Fruit fly (Drosophila melanogaster) whole organism, embryonic: ENCODE results near the gene Vti1a.

Experiments
- Awh ChIP-seq: fragments of 200-800 bp; sonication (Bioruptor generic); IDR thresholded peaks from 2 replicates; pipeline ENCODE4, ENCODE4 v1.3.6; 2022; ENCODE audit warnings: missing biosample characterization, missing genetic modification characterization
- BEAF-32 ChIP-seq: fragments of 200-800 bp; sonication (Bioruptor generic); optimal IDR thresholded peaks from 3 replicates; lab custom pipeline; 2017; ENCODE audit warnings: missing biosample characterization, missing genetic modification characterization, mild to moderate bottlenecking, moderate library complexity, missing genetic modification reagents
- Bteb2 ChIP-seq: fragments of 200-800 bp; sonication (Bioruptor generic); optimal IDR thresholded peaks from 2 replicates; lab custom pipeline; 2016; ENCODE audit warnings: missing biosample characterization, missing genetic modification characterization
- CG10274 ChIP-seq: fragments of 200-800 bp; sonication (Bioruptor generic); optimal IDR thresholded peaks from 3 replicates; lab custom pipeline; 2017; ENCODE audit warnings: missing biosample characterization, mild to moderate bottlenecking, missing genetic modification characterization
- CG10565 ChIP-seq: fragments of 200-800 bp; sonication (Bioruptor generic); optimal IDR thresholded peaks from 3 replicates; lab custom pipeline; 2016; ENCODE audit warnings: missing biosample characterization, mild to moderate bottlenecking, missing genetic modification characterization
- CG10654 ChIP-seq: fragments of 200-800 bp; sonication (Bioruptor generic); optimal IDR thresholded peaks from 2 replicates; lab custom pipeline; 2016; ENCODE audit warnings: missing biosample characterization, missing genetic modification characterization
- CG10959 ChIP-seq: fragments of 200-800 bp; sonication (Bioruptor generic); IDR thresholded peaks from 2 replicates; pipeline ENCODE4 v1.3.6; 2022; ENCODE audit warnings: missing biosample characterization, missing genetic modification characterization
- CG1233 ChIP-seq: fragments of 200-800 bp; sonication (Bioruptor generic); optimal IDR thresholded peaks from 4 replicates; lab custom pipeline; 2018; ENCODE audit warnings: missing biosample characterization, mild to moderate bottlenecking, missing genetic modification characterization
- CG13296 ChIP-seq: fragments of 200-800 bp; sonication (Bioruptor generic); optimal IDR thresholded peaks from 3 replicates; lab custom pipeline; 2018; ENCODE audit warnings: missing biosample characterization, mild to moderate bottlenecking, missing genetic modification characterization
- CG14441 ChIP-seq: fragments of 200-800 bp; sonication (Bioruptor generic); IDR thresholded peaks from 2 replicates; pipeline ENCODE4 v1.3.6; 2022; ENCODE audit warnings: missing biosample characterization, missing genetic modification characterization
- CG14965 ChIP-seq: fragments of 200-800 bp; sonication (Bioruptor generic); optimal IDR thresholded peaks from 2 replicates; lab custom pipeline; 2016; ENCODE audit warnings: missing biosample characterization, missing genetic modification characterization, borderline replicate concordance
- CG15269 ChIP-seq: fragments of 200-800 bp; sonication (Bioruptor generic); optimal IDR thresholded peaks from 2 replicates; lab custom pipeline; 2018; ENCODE audit warnings: missing biosample characterization, mild to moderate bottlenecking, missing genetic modification characterization, moderate library complexity
- CG1529 ChIP-seq: fragments of 200-800 bp; sonication (Bioruptor generic); optimal IDR thresholded peaks from 3 replicates; lab custom pipeline; 2018; ENCODE audit warnings: missing biosample characterization, missing genetic modification characterization
- CG30431 ChIP-seq: fragments of 200-800 bp; sonication (Bioruptor generic); optimal IDR thresholded peaks from 2 replicates; lab custom pipeline; 2017; ENCODE audit warnings: missing biosample characterization, missing genetic modification characterization
- CG4820 ChIP-seq: fragments of 200-800 bp; sonication (Bioruptor generic); optimal IDR thresholded peaks from 3 replicates; lab custom pipeline; 2016; ENCODE audit warnings: missing biosample characterization, missing genetic modification characterization
- CG5180 ChIP-seq: fragments of 200-800 bp; sonication (Bioruptor generic); optimal IDR thresholded peaks from 3 replicates; lab custom pipeline; 2017; ENCODE audit warnings: missing biosample characterization, missing genetic modification characterization, mild to moderate bottlenecking, moderate library complexity, missing genetic modification reagents
- CG6791 ChIP-seq: fragments of 200-800 bp; sonication (Bioruptor generic); IDR thresholded peaks from 3 replicates; pipeline ENCODE4 v1.3.6; 2022; ENCODE audit warnings: missing biosample characterization, missing genetic modification characterization; ENCODE audit not compliant: partially characterized antibody
- CG7372 ChIP-seq: fragments of 200-800 bp; sonication (Bioruptor generic); IDR thresholded peaks from 2 replicates; pipeline ENCODE4 v1.3.6; 2022; ENCODE audit warnings: missing biosample characterization, missing genetic modification characterization
- CG9817 ChIP-seq: fragments of 200-800 bp; sonication (Bioruptor generic); optimal IDR thresholded peaks from 2 replicates; lab custom pipeline; 2018; ENCODE audit warnings: missing biosample characterization, mild to moderate bottlenecking, missing genetic modification characterization, moderate library complexity
- CG9876 ChIP-seq: fragments of 200-800 bp; sonication (Bioruptor generic); optimal IDR thresholded peaks from 2 replicates; lab custom pipeline; 2016; ENCODE audit warnings: missing biosample characterization, missing genetic modification characterization
- CG9932 ChIP-seq: fragments of 200-800 bp; sonication (Bioruptor generic); IDR thresholded peaks from 2 replicates; pipeline ENCODE4 v1.3.6; 2022; ENCODE audit warnings: missing biosample characterization, missing genetic modification characterization
- CkIIα-i1 ChIP-seq: fragments of 200-800 bp; sonication (Bioruptor generic); IDR thresholded peaks from 2 replicates; pipeline ENCODE4 v1.3.6; 2022; ENCODE audit warnings: missing biosample characterization, missing genetic modification characterization
- CoRest ChIP-seq: fragments of 200-800 bp; sonication (Bioruptor generic); optimal IDR thresholded peaks from 3 replicates; lab custom pipeline; 2018; ENCODE audit warnings: missing biosample characterization, mild to moderate bottlenecking, missing genetic modification characterization, moderate library complexity
- Dll ChIP-seq: fragments of 200-800 bp; sonication (Bioruptor generic); IDR thresholded peaks from 4 replicates; pipeline ENCODE4 v1.3.6; 2022; ENCODE audit warnings: missing biosample characterization, missing genetic modification characterization; ENCODE audit not compliant: partially characterized antibody
- Hsf ChIP-seq: fragments of 200-800 bp; sonication (Bioruptor generic); optimal IDR thresholded peaks from 3 replicates; lab custom pipeline; 2016; ENCODE audit warnings: missing biosample characterization, missing genetic modification characterization
- Oli ChIP-seq: fragments of 200-800 bp; sonication (Bioruptor generic); optimal IDR thresholded peaks from 2 replicates; lab custom pipeline; 2018; ENCODE audit warnings: missing biosample characterization, mild to moderate bottlenecking, missing genetic modification characterization, moderate library complexity
- bbx ChIP-seq: fragments of 200-800 bp; sonication (Bioruptor generic); IDR thresholded peaks from 2 replicates; pipeline ENCODE4 v1.3.6; 2022; ENCODE audit warnings: missing biosample characterization, missing genetic modification characterization; ENCODE audit not compliant: partially characterized antibody
- dimm ChIP-seq: fragments of 200-800 bp; sonication (Bioruptor generic); IDR thresholded peaks from 2 replicates; pipeline ENCODE4 v1.3.6; 2022; ENCODE audit warnings: missing biosample characterization, missing genetic modification characterization
- dm ChIP-seq: fragments of 200-800 bp; sonication (Bioruptor generic); optimal IDR thresholded peaks from 3 replicates; lab custom pipeline; 2016; ENCODE audit warnings: missing biosample characterization, missing genetic modification characterization
- ems ChIP-seq: fragments of 200-800 bp; sonication (Bioruptor generic); optimal IDR thresholded peaks from 3 replicates; lab custom pipeline; 2016; ENCODE audit warnings: missing biosample characterization, missing genetic modification characterization
- fd102C ChIP-seq: fragments of 200-800 bp; sonication (Bioruptor generic); optimal IDR thresholded peaks from 2 replicates; lab custom pipeline; 2018; ENCODE audit warnings: missing biosample characterization, mild to moderate bottlenecking, missing genetic modification characterization, moderate library complexity
- grn ChIP-seq: fragments of 200-800 bp; sonication (Bioruptor generic); optimal IDR thresholded peaks from 3 replicates; lab custom pipeline; 2017; ENCODE audit warnings: missing biosample characterization, missing genetic modification characterization
- h ChIP-seq: fragments of >200 bp; optimal IDR thresholded peaks from 2 replicates; lab custom pipeline; 2017
- insv ChIP-seq, 2 experiments: fragments of 200-800 bp; sonication (Bioruptor generic); optimal IDR thresholded peaks; 3 replicates each; lab custom pipeline; 2016 to 2018; ENCODE audit warnings: missing biosample characterization in 2 of 2, missing genetic modification characterization in 2 of 2
- inv ChIP-seq: fragments of 200-800 bp; sonication (Bioruptor generic); IDR thresholded peaks from 2 replicates; pipeline ENCODE4 v1.3.6; 2022; ENCODE audit warnings: missing biosample characterization, missing genetic modification characterization; ENCODE audit not compliant: partially characterized antibody
- kah ChIP-seq: fragments of 200-800 bp; sonication (Bioruptor generic); optimal IDR thresholded peaks from 2 replicates; lab custom pipeline; 2018; ENCODE audit warnings: missing biosample characterization, mild to moderate bottlenecking, missing genetic modification characterization
- lbe ChIP-seq: fragments of 200-800 bp; sonication (Bioruptor generic); optimal IDR thresholded peaks from 2 replicates; lab custom pipeline; 2016; ENCODE audit warnings: missing biosample characterization, mild to moderate bottlenecking, missing genetic modification characterization
- nerfin-1 ChIP-seq: fragments of 200-800 bp; sonication (Bioruptor generic); optimal IDR thresholded peaks from 3 replicates; lab custom pipeline; 2019; ENCODE audit warnings: missing biosample characterization, mild to moderate bottlenecking, missing genetic modification characterization, moderate library complexity
- pho ChIP-seq: fragments of 200-800 bp; sonication (Bioruptor generic); optimal IDR thresholded peaks from 2 replicates; lab custom pipeline; 2016; ENCODE audit warnings: missing biosample characterization, missing genetic modification characterization
- row ChIP-seq: fragments of 200-800 bp; sonication (Bioruptor generic); IDR thresholded peaks from 3 replicates; pipeline ENCODE4 v1.3.6; 2022; ENCODE audit warnings: missing biosample characterization, missing genetic modification characterization
- sisA ChIP-seq: fragments of 200-800 bp; sonication (Bioruptor generic); IDR thresholded peaks from 2 replicates; pipeline ENCODE4 v1.3.6; 2022; ENCODE audit warnings: missing biosample characterization, missing genetic modification characterization
- so ChIP-seq: fragments of 200-800 bp; sonication (Bioruptor generic); IDR thresholded peaks from 3 replicates; pipeline ENCODE4 v1.3.6; 2022; ENCODE audit warnings: missing biosample characterization, missing genetic modification characterization
- tup ChIP-seq: fragments of 200-800 bp; sonication (Bioruptor generic); optimal IDR thresholded peaks from 2 replicates; lab custom pipeline; 2016; ENCODE audit warnings: missing biosample characterization, mild to moderate bottlenecking, missing genetic modification characterization, moderate library complexity
- twi ChIP-seq: fragments of 200-800 bp; optimal IDR thresholded peaks from 2 replicates; lab custom pipeline; 2019; ENCODE audit warnings: missing biosample characterization, mild to moderate bottlenecking, missing genetic modification characterization, moderate library complexity
- unpg ChIP-seq: fragments of 200-800 bp; sonication (Bioruptor generic); optimal IDR thresholded peaks from 3 replicates; lab custom pipeline; 2018; ENCODE audit warnings: missing biosample characterization, mild to moderate bottlenecking, missing genetic modification characterization, moderate library complexity
- zen2 ChIP-seq: fragments of 200-800 bp; sonication (Bioruptor generic); IDR thresholded peaks from 3 replicates; pipeline ENCODE4 v1.3.6; 2022; ENCODE audit warnings: missing biosample characterization, missing genetic modification characterization; ENCODE audit not compliant: partially characterized antibody
- zf30C ChIP-seq: fragments of 200-800 bp; sonication (Bioruptor generic); optimal IDR thresholded peaks from 3 replicates; lab custom pipeline; 2018; ENCODE audit warnings: missing biosample characterization, mild to moderate bottlenecking, missing genetic modification characterization
- zfh1 ChIP-seq: fragments of 200-800 bp; sonication (Bioruptor generic); IDR thresholded peaks from 3 replicates; pipeline ENCODE4 v1.3.6; 2022; ENCODE audit warnings: missing biosample characterization, missing genetic modification characterization
- zfh2 ChIP-seq: fragments of 200-800 bp; sonication (Bioruptor generic); optimal IDR thresholded peaks from 2 replicates; lab custom pipeline; 2016; ENCODE audit warnings: missing biosample characterization, missing genetic modification characterization

Gene Vti1a

DNA sequence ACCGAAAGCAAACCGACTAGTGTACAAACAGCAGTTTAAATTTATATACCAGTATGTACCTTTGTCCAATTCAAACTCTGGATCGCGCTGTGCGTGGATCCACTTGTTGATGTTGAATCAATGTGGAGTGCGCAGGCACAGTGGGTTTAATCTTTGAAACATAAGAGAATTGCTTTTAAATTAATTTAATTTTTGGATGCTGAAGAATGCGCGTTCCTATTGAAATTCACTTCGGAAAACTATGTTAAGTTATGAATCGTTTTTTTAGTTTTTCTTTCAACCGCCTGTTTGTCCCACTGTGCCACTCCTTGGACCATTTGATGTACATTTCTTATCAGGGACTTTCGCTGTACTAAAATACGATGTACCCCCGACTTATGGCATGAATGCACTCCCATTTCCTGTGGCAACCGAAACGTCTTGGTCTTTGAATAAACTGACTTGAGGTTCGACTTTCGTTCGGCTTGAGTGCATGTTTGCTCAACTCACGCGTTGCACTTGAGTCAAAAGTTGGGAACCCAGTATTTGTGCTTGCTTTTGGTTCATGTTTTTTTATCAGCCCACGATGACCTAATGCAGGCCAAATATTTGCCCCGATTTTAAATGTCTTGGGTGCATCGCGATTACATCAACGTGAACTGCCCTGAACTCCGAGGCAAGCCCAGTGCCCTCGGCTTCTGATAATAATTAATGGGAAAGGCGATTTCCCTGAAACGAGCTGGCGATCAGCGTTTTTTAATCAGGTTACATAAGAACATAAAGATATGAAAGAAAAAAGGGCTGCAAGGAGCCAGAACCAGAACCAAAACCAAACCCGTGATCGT, 32.0 kb upstream of the Vti1a start (continued):
- TF ChIP-seq CG10565 (GFP tag; lab: Kevin White, UChicago) (peak; percentile 90), CG9817 (tag; lab: Kevin White, UChicago) (peak; percentile 71), CG30431 (GFP tag; lab: Kevin White, UChicago) (peak; percentile 91), nerfin-1 (peak; percentile 88), CG14965 (GFP tag; lab: Kevin White, UChicago) (peak; percentile 89), grn (GFP tag; lab: Kevin White, UChicago) (peak; percentile 66), pho (GFP tag; lab: Kevin White, UChicago) (peak; percentile 51), Awh (peak; percentile 97), Dll (GFP tag; lab: Robert Waterston, UW) (no peak), Oli (tag; lab: Kevin White, UChicago) (peak; percentile 91), CG10654 (GFP tag; lab: Kevin White, UChicago) (peak; percentile 87), CG14441 (GFP tag; lab: Robert Waterston, UW) (peak; percentile 87), CG9876 (GFP tag; lab: Kevin White, UChicago) (peak; percentile 76), insv (GFP tag; optimal IDR thresholded peaks at IDR 0.05; lab: Kevin White, UChicago) (peak; percentile 10 to 26), fd102C (GFP tag; lab: Kevin White, UChicago) (peak; percentile 95), BEAF-32 (GFP tag; lab: Kevin White, UChicago) (no peak), zen2 (GFP tag; lab: Robert Waterston, UW) (no peak), CG6791 (GFP tag; lab: Robert Waterston, UW) (0 out of 3 replicates have a peak, but pooled peaks have one; percentile 50), lbe (peak; percentile 88), so (GFP tag; lab: Robert Waterston, UW) (peak; percentile 89), unpg (peak; percentile 96), row (GFP tag; lab: Robert Waterston, UW) (peak; percentile 90), zfh1 (GFP tag; lab: Robert Waterston, UW) (peak; percentile 99), ems (GFP tag; lab: Kevin White, UChicago) (peak; percentile 92), dm (GFP tag; lab: Kevin White, UChicago) (peak; percentile 90), kah (GFP tag; lab: Kevin White, UChicago) (peak; percentile 87), CG15269 (peak; percentile 71), CG1529 (GFP tag; lab: Kevin White, UChicago) (peak; percentile 97), inv (GFP tag; lab: Robert Waterston, UW) (no peak; the same call in 1 of the 2 replicates), sisA (GFP tag; lab: Robert Waterston, UW) (peak; percentile 91), CoRest (tag; lab: Kevin White, UChicago) (peak; percentile 91), CG7372 (GFP tag; lab: Robert Waterston, UW) (peak; percentile 77), zf30C (GFP tag; lab: Kevin White, UChicago) (no peak), Bteb2 (GFP tag; lab: Kevin White, UChicago) (peak; percentile 80), CG13296 (GFP tag; lab: Kevin White, UChicago) (no peak), tup (GFP tag; lab: Kevin White, UChicago) (peak; percentile 82), CkIIα-i1 (GFP tag; lab: Robert Waterston, UW) (peak; percentile 45; the same call in 1 of the 2 replicates), twi (tag; lab: Kevin White, UChicago) (peak; percentile 92), CG1233 (peak; percentile 93), zfh2 (peak; percentile 41), CG4820 (GFP tag; lab: Kevin White, UChicago) (peak; percentile 96), dimm (peak; percentile 77), CG9932 (GFP tag; lab: Robert Waterston, UW) (peak; percentile 39; the same call in 1 of the 2 replicates), CG5180 (GFP tag; lab: Kevin White, UChicago) (peak; percentile 75), CG10959 (GFP tag; lab: Robert Waterston, UW) (peak; percentile 98), h (no peak), Hsf (peak; percentile 94), CG10274 (peak; percentile 66), bbx (GFP tag; lab: Robert Waterston, UW) (no peak)
